Fruit fly (Drosophila melanogaster) whole organism, pupa: ENCODE measurements around the gene Hcs.

Experiments used
- CG10348 ChIP-seq: fragments of 200-800 bp; sonication (Bioruptor generic); IDR thresholded peaks from 2 replicates; pipeline ENCODE4 v1.3.6; 2022; ENCODE audit warnings: missing biosample characterization, missing genetic modification characterization
- CG14655 ChIP-seq: fragments of 200-800 bp; sonication (Bioruptor generic); optimal IDR thresholded peaks from 3 replicates; lab custom pipeline; 2017; ENCODE audit warnings: mild to moderate bottlenecking, missing biosample characterization, missing genetic modification reagents, missing genetic modification characterization
- CG17806 ChIP-seq: fragments of 200-800 bp; sonication (Bioruptor generic); optimal IDR thresholded peaks from 2 replicates; lab custom pipeline; 2018; ENCODE audit warnings: missing biosample characterization, mild to moderate bottlenecking, missing genetic modification characterization, moderate library complexity
- CG32121 ChIP-seq: fragments of 200-800 bp; sonication (Bioruptor generic); IDR thresholded peaks from 2 replicates; pipeline ENCODE4 v1.3.6; 2022; ENCODE audit warnings: missing biosample characterization, missing genetic modification characterization
- CG34367 ChIP-seq: fragments of 200-800 bp; sonication (Bioruptor generic); optimal IDR thresholded peaks from 2 replicates; lab custom pipeline; 2018; ENCODE audit warnings: missing biosample characterization, mild to moderate bottlenecking, missing genetic modification characterization
- CG4496 ChIP-seq: fragments of 200-800 bp; sonication (Bioruptor generic); IDR thresholded peaks from 3 replicates; pipeline ENCODE4 v1.3.6; 2022; ENCODE audit warnings: missing biosample characterization, missing genetic modification characterization
- CG8159 ChIP-seq: fragments of 200-800 bp; sonication (Bioruptor generic); optimal IDR thresholded peaks from 3 replicates; lab custom pipeline; 2018; ENCODE audit warnings: missing biosample characterization, mild to moderate bottlenecking, missing genetic modification characterization, moderate library complexity
- CG8301 ChIP-seq: fragments of 200-800 bp; sonication (Bioruptor generic); optimal IDR thresholded peaks from 2 replicates; lab custom pipeline; 2018; ENCODE audit warnings: missing biosample characterization, mild to moderate bottlenecking, missing genetic modification characterization
- CG9948 ChIP-seq: fragments of 200-800 bp; sonication (Bioruptor generic); optimal IDR thresholded peaks from 2 replicates; lab custom pipeline; 2018; ENCODE audit warnings: missing biosample characterization, mild to moderate bottlenecking, missing genetic modification characterization, moderate library complexity
- D1 ChIP-seq: fragments of 200-800 bp; sonication (Bioruptor generic); optimal IDR thresholded peaks from 2 replicates; lab custom pipeline; 2018; ENCODE audit warnings: missing biosample characterization, mild to moderate bottlenecking, missing genetic modification characterization, moderate library complexity
- EcR ChIP-seq: fragments of 200-800 bp; sonication (Bioruptor generic); optimal IDR thresholded peaks from 3 replicates; lab custom pipeline; 2019; ENCODE audit warnings: missing biosample characterization, missing genetic modification characterization, mild to moderate bottlenecking, moderate library complexity, missing genetic modification reagents
- Ets98B ChIP-seq: fragments of 200-800 bp; sonication (Bioruptor generic); IDR thresholded peaks from 2 replicates; pipeline ENCODE4 v1.3.6; 2022; ENCODE audit warnings: missing biosample characterization, missing genetic modification characterization
- Pif1B ChIP-seq: fragments of 200-800 bp; sonication (Bioruptor generic); optimal IDR thresholded peaks from 3 replicates; lab custom pipeline; 2016; ENCODE audit warnings: missing biosample characterization, missing genetic modification characterization
- Snoo ChIP-seq: fragments of 200-800 bp; sonication (Bioruptor generic); optimal IDR thresholded peaks from 3 replicates; lab custom pipeline; 2017; ENCODE audit warnings: missing biosample characterization, mild to moderate bottlenecking, missing genetic modification characterization, inconsistent platforms
- fd96Ca ChIP-seq: fragments of 200-800 bp; sonication (Bioruptor generic); IDR thresholded peaks from 3 replicates; pipeline ENCODE4 v1.3.6; 2022; ENCODE audit warnings: missing biosample characterization, missing genetic modification characterization

The Hcs gene

dm6 chr3R:5524804-5525203 lies 50.1 kb downstream of the Hcs start:
- no peak for TF ChIP-seq Pif1B (GFP tag; lab: Kevin White, UChicago)
- no peak for TF ChIP-seq CG10348 (GFP tag; lab: Robert Waterston, UW)
- no peak for TF ChIP-seq CG9948
- TF ChIP-seq CG17806 (tag; lab: Kevin White, UChicago): no peak
- TF ChIP-seq EcR (GFP tag; lab: Kevin White, UChicago): no peak
- no peak for TF ChIP-seq CG32121 (GFP tag; lab: Robert Waterston, UW)
- 0 out of 3 replicates have a peak, but pooled peaks have one; percentile 30 for TF ChIP-seq CG4496 (GFP tag; lab: Robert Waterston, UW)
- TF ChIP-seq Ets98B (GFP tag; lab: Robert Waterston, UW): 0 out of 2 replicates have a peak, but pooled peaks have one; percentile 15
- no peak for TF ChIP-seq CG34367 (tag; lab: Kevin White, UChicago)

- TF ChIP-seq EcR (GFP tag; lab: Kevin White, UChicago): no peak
- TF ChIP-seq fd96Ca: no peak
- TF ChIP-seq CG8301: no peak
- TF ChIP-seq D1 (tag; lab: Kevin White, UChicago): no peak
- no peak for TF ChIP-seq Snoo
- no peak for TF ChIP-seq CG14655 (GFP tag; lab: Kevin White, UChicago)
- TF ChIP-seq Pif1B (GFP tag; lab: Kevin White, UChicago): no peak
- TF ChIP-seq CG9948: no peak
- TF ChIP-seq CG10348 (GFP tag; lab: Robert Waterston, UW): no peak
- no peak for TF ChIP-seq CG32121 (GFP tag; lab: Robert Waterston, UW)
- no peak for TF ChIP-seq CG8159
Observed at dm6 chr3R:5527563-5527962, 52.9 kb downstream of the Hcs start.
